Fruit fly (Drosophila melanogaster) whole organism, prepupa: ENCODE data around the gene Gld2.
A peak's percentile ranks its signal among the peaks of the same experiment; 100 is the strongest.

ENCODE experiments used
- Blimp-1 ChIP-seq: fragments of 200-800 bp; sonication (Bioruptor generic); optimal IDR thresholded peaks from 3 replicates; lab custom pipeline; 2017; ENCODE audit warnings: missing biosample characterization, missing genetic modification characterization, mild to moderate bottlenecking, moderate library complexity, missing genetic modification reagents
- CG10631 ChIP-seq: fragments of 200-800 bp; sonication (Bioruptor generic); optimal IDR thresholded peaks from 2 replicates; lab custom pipeline; 2016; ENCODE audit warnings: missing biosample characterization, missing genetic modification characterization
- CG10669 ChIP-seq: fragments of 200-800 bp; sonication (Bioruptor generic); optimal IDR thresholded peaks from 3 replicates; lab custom pipeline; 2018; ENCODE audit warnings: missing biosample characterization, mild to moderate bottlenecking, missing genetic modification characterization, moderate library complexity
- CG11294 ChIP-seq: fragments of 200-800 bp; sonication (Bioruptor generic); IDR thresholded peaks from 2 replicates; pipeline ENCODE4 v1.3.6; 2022; ENCODE audit warnings: missing biosample characterization, missing genetic modification characterization
- CG11902 ChIP-seq: fragments of 200-800 bp; sonication (Bioruptor generic); optimal IDR thresholded peaks from 3 replicates; lab custom pipeline; 2016; ENCODE audit warnings: missing biosample characterization, missing genetic modification characterization
- CG15336 ChIP-seq: fragments of 200-800 bp; sonication (Bioruptor generic); IDR thresholded peaks from 2 replicates; pipeline ENCODE4 v1.3.6; 2022; ENCODE audit warnings: missing biosample characterization, missing genetic modification characterization
- CG1621 ChIP-seq: fragments of 200-800 bp; sonication (Bioruptor generic); optimal IDR thresholded peaks from 3 replicates; lab custom pipeline; 2018; ENCODE audit warnings: missing biosample characterization, mild to moderate bottlenecking, missing genetic modification characterization
- CG16779 ChIP-seq: fragments of 200-800 bp; sonication (Bioruptor generic); optimal IDR thresholded peaks from 3 replicates; lab custom pipeline; 2017; ENCODE audit warnings: missing biosample characterization, mild to moderate bottlenecking, missing genetic modification characterization
- CG31627 ChIP-seq: fragments of 200-800 bp; sonication (Bioruptor generic); optimal IDR thresholded peaks from 3 replicates; lab custom pipeline; 2016; ENCODE audit warnings: missing biosample characterization, missing genetic modification characterization
- CG32006 ChIP-seq: fragments of 200-800 bp; sonication (Bioruptor generic); optimal IDR thresholded peaks from 3 replicates; lab custom pipeline; 2017; ENCODE audit warnings: missing biosample characterization, mild to moderate bottlenecking, missing genetic modification characterization
- CG34406 ChIP-seq: fragments of 200-800 bp; sonication (Bioruptor generic); optimal IDR thresholded peaks from 3 replicates; lab custom pipeline; 2016; ENCODE audit warnings: missing biosample characterization, missing genetic modification characterization
- CG3919 ChIP-seq: fragments of 200-800 bp; sonication (Bioruptor generic); optimal IDR thresholded peaks from 3 replicates; lab custom pipeline; 2016; ENCODE audit warnings: missing biosample characterization, missing genetic modification characterization
- CG4318 ChIP-seq: fragments of 200-800 bp; sonication (Bioruptor generic); optimal IDR thresholded peaks from 3 replicates; lab custom pipeline; 2017; ENCODE audit warnings: missing biosample characterization, mild to moderate bottlenecking, missing genetic modification characterization
- CG6163 ChIP-seq: fragments of 200-800 bp; sonication (Bioruptor generic); IDR thresholded peaks from 3 replicates; pipeline ENCODE4 v1.3.6; 2022; ENCODE audit warnings: missing biosample characterization, missing genetic modification characterization
- CG6276 ChIP-seq: fragments of 200-800 bp; sonication (Bioruptor generic); optimal IDR thresholded peaks from 2 replicates; lab custom pipeline; 2017; ENCODE audit warnings: missing biosample characterization, mild to moderate bottlenecking, missing genetic modification characterization
- CG6792 ChIP-seq: fragments of 200-800 bp; sonication (Bioruptor generic); optimal IDR thresholded peaks from 3 replicates; lab custom pipeline; 2016; ENCODE audit warnings: missing biosample characterization, missing genetic modification characterization
- CG6808 ChIP-seq: fragments of 200-800 bp; sonication (Bioruptor generic); optimal IDR thresholded peaks from 3 replicates; lab custom pipeline; 2017; ENCODE audit warnings: missing biosample characterization, missing genetic modification characterization, mild to moderate bottlenecking, moderate library complexity, missing genetic modification reagents
- CG6854 ChIP-seq: fragments of 200-800 bp; sonication (Bioruptor generic); optimal IDR thresholded peaks from 2 replicates; lab custom pipeline; 2017; ENCODE audit warnings: missing biosample characterization, mild to moderate bottlenecking, missing genetic modification characterization
- CG7368 ChIP-seq: fragments of 200-800 bp; sonication (Bioruptor generic); optimal IDR thresholded peaks from 3 replicates; lab custom pipeline; 2016; ENCODE audit warnings: missing biosample characterization, missing genetic modification characterization
- CG8119 ChIP-seq: fragments of 200-800 bp; sonication (Bioruptor generic); IDR thresholded peaks from 3 replicates; pipeline ENCODE4 v1.3.6; 2022; ENCODE audit warnings: missing biosample characterization, missing genetic modification characterization
- CG8319 ChIP-seq: fragments of 200-800 bp; sonication (Bioruptor generic); optimal IDR thresholded peaks from 3 replicates; lab custom pipeline; 2016; ENCODE audit warnings: missing biosample characterization, missing genetic modification characterization
- CG8632 ChIP-seq: fragments of 200-800 bp; sonication (Bioruptor generic); optimal IDR thresholded peaks from 3 replicates; lab custom pipeline; 2016; ENCODE audit warnings: missing biosample characterization, missing genetic modification characterization
- Eip75B ChIP-seq: fragments of 200-800 bp; sonication (Bioruptor generic); optimal IDR thresholded peaks from 3 replicates; lab custom pipeline; 2016; ENCODE audit warnings: missing biosample characterization, missing genetic modification characterization
- Ets21C ChIP-seq: fragments of 200-800 bp; sonication (Bioruptor generic); optimal IDR thresholded peaks from 3 replicates; lab custom pipeline; 2016; ENCODE audit warnings: missing biosample characterization, missing genetic modification characterization
- Ets96B ChIP-seq: fragments of 200-800 bp; optimal IDR thresholded peaks from 2 replicates; lab custom pipeline; 2019; ENCODE audit warnings: missing biosample characterization, mild to moderate bottlenecking, missing genetic modification characterization, moderate library complexity
- Gug ChIP-seq: fragments of 200-800 bp; sonication (Bioruptor generic); IDR thresholded peaks from 2 replicates; pipeline ENCODE4 v1.3.6; 2022; ENCODE audit warnings: missing biosample characterization, missing genetic modification characterization
- Hr38 ChIP-seq: sonication (Bioruptor generic); optimal IDR thresholded peaks from 2 replicates; lab custom pipeline; 2016; ENCODE audit warnings: missing biosample characterization, missing genetic modification characterization
- Hr39 ChIP-seq: fragments of 200-800 bp; sonication (Bioruptor generic); optimal IDR thresholded peaks from 2 replicates; lab custom pipeline; 2016; ENCODE audit warnings: missing biosample characterization, missing genetic modification characterization
- Hr4 ChIP-seq: fragments of 200-800 bp; sonication (Bioruptor generic); optimal IDR thresholded peaks from 3 replicates; lab custom pipeline; 2016; ENCODE audit warnings: missing biosample characterization, missing genetic modification characterization
- Met ChIP-seq: fragments of 200-800 bp; sonication (Bioruptor generic); optimal IDR thresholded peaks from 3 replicates; lab custom pipeline; 2016; ENCODE audit warnings: missing biosample characterization, missing genetic modification characterization
- OdsH ChIP-seq: fragments of 200-800 bp; sonication (Bioruptor generic); optimal IDR thresholded peaks from 3 replicates; lab custom pipeline; 2016; ENCODE audit warnings: missing biosample characterization, missing genetic modification characterization
- Smox ChIP-seq: fragments of 200-800 bp; sonication (Bioruptor generic); optimal IDR thresholded peaks from 3 replicates; lab custom pipeline; 2016; ENCODE audit warnings: missing biosample characterization, missing genetic modification characterization
- Sox15 ChIP-seq: fragments of 200-800 bp; sonication (Bioruptor generic); optimal IDR thresholded peaks from 3 replicates; lab custom pipeline; 2016; ENCODE audit warnings: missing biosample characterization, missing genetic modification characterization
- achi ChIP-seq: fragments of 200-800 bp; sonication (Bioruptor generic); optimal IDR thresholded peaks from 3 replicates; lab custom pipeline; 2016; ENCODE audit warnings: missing biosample characterization, missing genetic modification characterization
- acj6 ChIP-seq: fragments of 200-800 bp; sonication (Bioruptor generic); optimal IDR thresholded peaks from 3 replicates; lab custom pipeline; 2016; ENCODE audit warnings: missing biosample characterization, missing genetic modification characterization
- cyc ChIP-seq: fragments of 200-800 bp; sonication (Bioruptor generic); optimal IDR thresholded peaks from 3 replicates; lab custom pipeline; 2016; ENCODE audit warnings: missing biosample characterization, missing genetic modification characterization
- dsx ChIP-seq: fragments of 200-800 bp; optimal IDR thresholded peaks from 3 replicates; lab custom pipeline; 2019; ENCODE audit warnings: missing biosample characterization, mild to moderate bottlenecking, missing genetic modification characterization, moderate library complexity; ENCODE audit not compliant: poor library complexity, severe bottlenecking
- eg ChIP-seq: fragments of 200-800 bp; sonication (Bioruptor generic); IDR thresholded peaks from 3 replicates; pipeline ENCODE4 v1.3.6; 2022; ENCODE audit warnings: missing biosample characterization, missing genetic modification characterization
- fd59A ChIP-seq: fragments of 200-800 bp; sonication (Bioruptor generic); optimal IDR thresholded peaks from 2 replicates; lab custom pipeline; 2017; ENCODE audit warnings: missing biosample characterization, mild to moderate bottlenecking, missing genetic modification characterization, missing genetic modification reagents
- fd85E ChIP-seq: fragments of 200-800 bp; sonication (Bioruptor generic); optimal IDR thresholded peaks from 3 replicates; lab custom pipeline; 2016; ENCODE audit warnings: missing biosample characterization, missing genetic modification characterization
- fkh ChIP-seq: fragments of 200-800 bp; sonication (Bioruptor generic); optimal IDR thresholded peaks from 3 replicates; lab custom pipeline; 2017; ENCODE audit warnings: missing biosample characterization, mild to moderate bottlenecking, missing genetic modification characterization, moderate library complexity
- lz ChIP-seq: fragments of 200-800 bp; sonication (Bioruptor generic); optimal IDR thresholded peaks from 3 replicates; lab custom pipeline; 2016; ENCODE audit warnings: missing biosample characterization, missing genetic modification characterization
- net ChIP-seq: fragments of 200-800 bp; sonication (Bioruptor generic); optimal IDR thresholded peaks from 3 replicates; lab custom pipeline; 2016; ENCODE audit warnings: missing biosample characterization, missing genetic modification characterization
- pdm3 ChIP-seq: fragments of 200-800 bp; sonication (Bioruptor generic); optimal IDR thresholded peaks from 3 replicates; lab custom pipeline; 2016; ENCODE audit warnings: missing biosample characterization, missing genetic modification characterization
- salr ChIP-seq, 2 experiments: fragments of 200-800 bp; sonication (Bioruptor generic); optimal IDR thresholded peaks; 3 replicates each; lab custom pipeline; 2016 to 2018; ENCODE audit warnings: missing biosample characterization in 2 of 2, missing genetic modification characterization in 2 of 2, mild to moderate bottlenecking in 1 of 2
- spab ChIP-seq: fragments of 200-800 bp; sonication (Bioruptor generic); optimal IDR thresholded peaks from 2 replicates; lab custom pipeline; 2017; ENCODE audit warnings: missing biosample characterization, mild to moderate bottlenecking, missing genetic modification characterization, missing genetic modification reagents
- ss ChIP-seq, 2 experiments: fragments of 200-800 bp; sonication (Bioruptor generic); optimal IDR thresholded peaks; 2 replicates in 1 of 2; 3 replicates in 1 of 2; lab custom pipeline; 2017 to 2018; ENCODE audit warnings: mild to moderate bottlenecking in 2 of 2, missing biosample characterization in 2 of 2, missing genetic modification characterization in 2 of 2, moderate library complexity in 1 of 2

Gene Gld2

DNA sequence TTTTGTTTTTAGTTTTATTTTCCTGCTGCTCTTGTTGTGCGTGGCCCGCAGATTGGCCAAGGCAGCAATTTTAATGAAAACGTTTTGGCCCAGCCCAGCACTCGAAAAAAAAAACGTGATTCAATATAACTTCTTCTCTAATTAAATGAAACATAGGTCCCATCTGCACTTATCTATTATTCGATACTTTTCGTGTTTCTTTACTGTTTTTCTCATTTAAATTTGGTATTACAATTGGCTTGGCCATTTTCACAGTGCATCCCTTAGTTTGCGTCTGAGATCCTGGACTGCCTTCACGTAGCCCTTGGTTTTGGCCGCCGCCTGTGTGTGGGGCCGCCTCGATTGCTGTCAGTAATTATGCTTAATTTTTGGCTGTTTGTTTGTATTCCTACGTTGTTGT is 18.1 kb upstream of the Gld2 start (continued):
- TF ChIP-seq Ets96B (tag; lab: Kevin White, UChicago), result peak; percentile 82
- TF ChIP-seq Eip75B (GFP tag; lab: Kevin White, UChicago), result peak; percentile 82
- TF ChIP-seq cyc (GFP tag; lab: Kevin White, UChicago), result peak; percentile 88
- TF ChIP-seq eg (GFP tag; lab: Robert Waterston, UW), result no peak
- TF ChIP-seq Gug (GFP tag; lab: Robert Waterston, UW), result no peak
- TF ChIP-seq CG6808, result peak; percentile 78
- peak; percentile 81 for TF ChIP-seq CG7368 (GFP tag; lab: Kevin White, UChicago)
- peak; percentile 80 for TF ChIP-seq CG10631 (GFP tag; lab: Kevin White, UChicago)
- no peak for TF ChIP-seq CG6276
- TF ChIP-seq CG11902 (GFP tag; lab: Kevin White, UChicago), result peak; percentile 87
- peak; percentile 28 for TF ChIP-seq CG32006 (GFP tag; lab: Kevin White, UChicago)
- TF ChIP-seq CG10669 (GFP tag; lab: Kevin White, UChicago), result peak; percentile 77
- TF ChIP-seq acj6 (GFP tag; lab: Kevin White, UChicago), result peak; percentile 88
- no peak for TF ChIP-seq fkh (GFP tag; lab: Kevin White, UChicago)
- peak; percentile 85 for TF ChIP-seq OdsH (GFP tag; lab: Kevin White, UChicago)
- TF ChIP-seq net (GFP tag; lab: Kevin White, UChicago), result peak; percentile 57
- TF ChIP-seq Sox15 (GFP tag; lab: Kevin White, UChicago), result peak; percentile 79
- TF ChIP-seq Hr4 (GFP tag; lab: Kevin White, UChicago), result peak; percentile 17
- TF ChIP-seq CG6163, result peak; percentile 88
- TF ChIP-seq Smox, result peak; percentile 89
- peak; percentile 87 for TF ChIP-seq CG34406 (GFP tag; lab: Kevin White, UChicago)
- TF ChIP-seq CG11294 (GFP tag; lab: Robert Waterston, UW), result no peak

DNA sequence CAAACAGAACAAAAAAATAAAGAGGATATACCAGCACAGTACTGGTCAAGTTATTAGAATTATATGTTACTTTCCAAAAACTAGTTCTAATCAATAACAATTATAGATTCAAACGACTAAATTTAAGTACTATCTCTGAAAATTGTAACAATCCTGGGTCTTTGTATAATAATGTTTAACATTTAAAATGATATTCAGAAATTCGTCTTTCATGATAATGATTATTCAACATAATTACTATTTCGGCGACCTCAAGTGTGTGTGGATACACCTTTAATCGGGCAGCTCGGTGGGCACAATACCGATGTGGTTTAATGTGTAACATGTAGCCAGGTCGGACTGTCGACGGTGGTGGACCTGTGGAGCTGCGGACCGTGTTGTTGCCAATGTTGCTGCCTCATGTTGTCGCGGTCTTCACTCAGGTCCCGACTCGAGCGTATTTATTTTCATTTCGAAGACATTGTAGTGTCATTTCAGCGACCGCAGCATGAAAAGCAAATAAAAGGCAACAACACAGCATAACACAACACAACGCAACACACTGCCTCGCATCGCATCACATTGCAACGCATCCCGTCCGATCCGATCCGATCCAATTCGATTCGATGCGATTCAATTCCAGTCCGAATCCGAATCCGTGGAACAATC is 16.7 kb upstream of the Gld2 start:
- TF ChIP-seq fd59A (GFP tag; lab: Kevin White, UChicago), result peak; percentile 62
- TF ChIP-seq Sox15 (GFP tag; lab: Kevin White, UChicago), result no peak
- peak; percentile 82 for TF ChIP-seq Met (GFP tag; lab: Kevin White, UChicago)
- peak; percentile 47; the same call in 2 of the 3 replicates for TF ChIP-seq CG8119
- peak; percentile 68 for TF ChIP-seq lz (GFP tag; lab: Kevin White, UChicago)
- TF ChIP-seq fkh (GFP tag; lab: Kevin White, UChicago), result no peak
- TF ChIP-seq CG3919, result peak; percentile 7
- no peak for TF ChIP-seq CG6276
- TF ChIP-seq Eip75B (GFP tag; lab: Kevin White, UChicago), result peak; percentile 69
- TF ChIP-seq achi (GFP tag; lab: Kevin White, UChicago), result peak; percentile 63
- peak; percentile 80 for TF ChIP-seq Ets96B (tag; lab: Kevin White, UChicago)
- TF ChIP-seq OdsH (GFP tag; lab: Kevin White, UChicago), result no peak
- no peak for TF ChIP-seq Ets21C (GFP tag; lab: Kevin White, UChicago)
- TF ChIP-seq net (GFP tag; lab: Kevin White, UChicago), result peak; percentile 20
- peak in 1 of 2 experiments; percentile 39 for TF ChIP-seq salr (GFP tag; optimal IDR thresholded peaks at IDR 0.05; lab: Kevin White, UChicago)
- TF ChIP-seq CG11902 (GFP tag; lab: Kevin White, UChicago), result no peak
- peak; percentile 77 for TF ChIP-seq CG34406 (GFP tag; lab: Kevin White, UChicago)
- peak; percentile 17 for TF ChIP-seq CG4318
- TF ChIP-seq Hr39 (GFP tag; lab: Kevin White, UChicago), result peak; percentile 55
- peak; percentile 19 for TF ChIP-seq Blimp-1 (GFP tag; lab: Kevin White, UChicago)
- TF ChIP-seq CG11294 (GFP tag; lab: Robert Waterston, UW), result no peak
- peak; percentile 93 for TF ChIP-seq dsx
- peak; percentile 15 for TF ChIP-seq Hr4 (GFP tag; lab: Kevin White, UChicago)
- TF ChIP-seq CG1621, result peak; percentile 13
- TF ChIP-seq CG6792 (GFP tag; lab: Kevin White, UChicago), result peak; percentile 26
- peak; percentile 34 for TF ChIP-seq pdm3 (GFP tag; lab: Kevin White, UChicago)
- peak; percentile 24 for TF ChIP-seq CG16779
- no peak for TF ChIP-seq Hr38 (GFP tag; lab: Kevin White, UChicago)
- TF ChIP-seq CG6808, result peak; percentile 75
- peak; percentile 68 for TF ChIP-seq CG8632 (GFP tag; lab: Kevin White, UChicago)
- peak; percentile 65 for TF ChIP-seq spab (GFP tag; lab: Kevin White, UChicago)
- no peak for TF ChIP-seq fd85E
- peak; percentile 23 for TF ChIP-seq CG6854 (GFP tag; lab: Kevin White, UChicago)
- TF ChIP-seq CG8319 (GFP tag; lab: Kevin White, UChicago), result no peak
- peak; percentile 47 for TF ChIP-seq CG31627 (GFP tag; lab: Kevin White, UChicago)
- TF ChIP-seq Gug (GFP tag; lab: Robert Waterston, UW), result no peak
- peak; percentile 13 to 59 for TF ChIP-seq ss (GFP tag; optimal IDR thresholded peaks at IDR 0.05; lab: Kevin White, UChicago)
- TF ChIP-seq CG15336 (GFP tag; lab: Robert Waterston, UW), result no peak
